Fruit fly (Drosophila melanogaster): Measurements from ENCODE around the gene CG32086.

CG32086 gene

DNA sequence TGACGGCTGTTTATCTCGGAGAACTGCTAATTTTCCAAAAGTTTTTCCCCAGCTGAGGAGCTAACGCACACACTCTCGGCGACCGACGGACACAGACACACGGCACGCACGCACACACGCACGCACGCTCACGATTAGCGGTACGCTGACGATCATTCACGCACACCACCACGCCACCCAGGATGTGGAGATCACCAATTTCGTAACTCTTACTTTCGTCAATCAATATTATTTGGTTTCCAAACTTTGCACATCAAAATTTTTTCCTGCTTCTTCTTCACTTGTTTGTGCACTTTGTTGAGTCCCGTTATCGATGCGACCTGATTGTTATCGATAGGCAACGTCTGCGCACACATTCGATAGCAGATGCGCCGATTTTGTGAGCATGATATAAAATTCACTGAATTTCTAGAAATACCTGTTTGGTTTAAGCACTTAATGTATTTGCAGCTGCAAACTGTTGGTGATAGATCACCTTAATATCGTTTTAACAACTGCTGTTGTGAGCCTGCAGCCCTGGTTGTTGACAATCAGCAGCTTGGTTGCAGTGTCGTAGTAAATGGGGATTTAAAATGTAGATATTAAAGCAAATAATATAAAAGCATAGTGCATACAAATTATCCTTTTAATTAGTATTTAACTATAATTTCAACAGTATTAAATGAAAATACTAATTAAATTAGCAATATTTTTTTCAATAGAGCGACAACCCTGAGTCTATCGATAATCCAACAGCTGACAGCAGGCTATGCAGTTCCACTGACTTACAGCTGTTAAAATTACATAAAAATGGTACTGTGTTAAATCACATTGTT lies 21.7 kb downstream of the CG32086 start, which contains the start of the genes CG7394 and Mob2 (continued):
- TF ChIP-seq kni (GFP tag; optimal IDR thresholded peaks at IDR 0.05) (peak; percentile 20), CG10147 (GFP tag; optimal IDR thresholded peaks at IDR 0.05) (peak; percentile 51), klu (GFP tag; IDR thresholded peaks at IDR 0.05) (peak; percentile 80), CG15479 (GFP tag; optimal IDR thresholded peaks at IDR 0.05) (peak; percentile 12), danr (GFP tag; IDR thresholded peaks at IDR 0.05) (peak; percentile 44), CG9932 (GFP tag; IDR thresholded peaks at IDR 0.05) (peak; percentile 96), Pdp1 (GFP tag; optimal IDR thresholded peaks at IDR 0.05) (peak; percentile 61 to 91), CG1233 (GFP tag; optimal IDR thresholded peaks at IDR 0.05) (peak; percentile 80), chn (GFP tag; optimal IDR thresholded peaks at IDR 0.05) (peak; percentile 85), Ssrp (tag; optimal IDR thresholded peaks at IDR 0.05) (peak; percentile 86), Dp (GFP tag; optimal IDR thresholded peaks at IDR 0.05) (peak; percentile 25), Hand (GFP tag; optimal IDR thresholded peaks at IDR 0.05) (peak; percentile 47), NC2α (GFP tag; optimal IDR thresholded peaks at IDR 0.05) (peak; percentile 17), tll (GFP tag; optimal IDR thresholded peaks at IDR 0.05) (peak in 1 of 2 experiments; percentile 40), lilli (GFP tag; optimal IDR thresholded peaks at IDR 0.05) (peak; percentile 95), Lhr (GFP tag; optimal IDR thresholded peaks at IDR 0.05) (peak; percentile 72), Asciz (GFP tag; optimal IDR thresholded peaks at IDR 0.05) (peak; percentile 57), H15 (GFP tag; IDR thresholded peaks at IDR 0.05) (peak; percentile 88), CG11247 (GFP tag; IDR thresholded peaks at IDR 0.05) (peak; percentile 92), dan (GFP tag; IDR thresholded peaks at IDR 0.05) (no peak; the same call in 1 of the 2 replicates), twi (tag; optimal IDR thresholded peaks at IDR 0.05) (peak; percentile 80), CG1602 (GFP tag; optimal IDR thresholded peaks at IDR 0.05) (peak; percentile 89), hbn (GFP tag; IDR thresholded peaks at IDR 0.05; ENCODE audit: partially characterized antibody) (peak; percentile 81; the same call in 1 of the 2 replicates), CG13894 (tag; optimal IDR thresholded peaks at IDR 0.05) (peak; percentile 70), crol (GFP tag; IDR thresholded peaks at IDR 0.05) (no peak; the same call in 1 of the 2 replicates), MESR4 (GFP tag; optimal IDR thresholded peaks at IDR 0.05) (peak; percentile 80), CG13296 (GFP tag; optimal IDR thresholded peaks at IDR 0.05) (peak; percentile 83), CG13424 (tag; optimal IDR thresholded peaks at IDR 0.05) (peak; percentile 93), Jarid2 (GFP tag; optimal IDR thresholded peaks at IDR 0.05) (peak; percentile 30), NC2β (GFP tag; optimal IDR thresholded peaks at IDR 0.05) (peak; percentile 84), mirr (GFP tag; optimal IDR thresholded peaks at IDR 0.05) (peak; percentile 46), psq (GFP tag; optimal IDR thresholded peaks at IDR 0.05) (peak; percentile 64), Nf-YA (GFP tag; IDR thresholded peaks at IDR 0.05) (peak; percentile 76), peb (GFP tag; IDR thresholded peaks at IDR 0.05) (peak; percentile 72), Mrtf (GFP tag; IDR thresholded peaks at IDR 0.05) (peak; percentile 78), CG15601 (tag; optimal IDR thresholded peaks at IDR 0.05) (peak; percentile 83), CG11504 (tag; optimal IDR thresholded peaks at IDR 0.05) (peak; percentile 89), Dbx (GFP tag; IDR thresholded peaks at IDR 0.05) (peak; percentile 96), ase (GFP tag; IDR thresholded peaks at IDR 0.05) (peak; percentile 81), ssp (GFP tag; IDR thresholded peaks at IDR 0.05) (peak; percentile 77), CG9727 (GFP tag; optimal IDR thresholded peaks at IDR 0.05) (peak; percentile 93), CG42726 (GFP tag; IDR thresholded peaks at IDR 0.05; ENCODE audit: partially characterized antibody) (no peak; the same call in 1 of the 2 replicates), Lpt (GFP tag; optimal IDR thresholded peaks at IDR 0.05) (no peak), CG13123 (GFP tag; optimal IDR thresholded peaks at IDR 0.05) (peak; percentile 88), chif (GFP tag; optimal IDR thresholded peaks at IDR 0.05) (peak; percentile 77 to 84), CG30431 (GFP tag; optimal IDR thresholded peaks at IDR 0.05) (peak; percentile 65), CG4617 (GFP tag; optimal IDR thresholded peaks at IDR 0.05; ENCODE audit: borderline replicate concordance) (peak; percentile 85)
